Worm (Caenorhabditis elegans) whole organism, mixed stage, embryonic: ENCODE results near the gene C35A5.4.

Experiments
- M03D4.4 ChIP-seq: sonication (generic microtip); optimal IDR thresholded peaks from 2 replicates; lab custom pipeline; 2017; ENCODE audit warnings: mild to moderate bottlenecking, missing genetic modification characterization, missing compliant biosample characterization
- ces-1 ChIP-seq: fragments of 150-350 bp; optimal IDR thresholded peaks from 2 replicates; lab custom pipeline; 2014; ENCODE audit warnings: missing biosample characterization, missing genetic modification reagents, missing genetic modification characterization
- elt-3 ChIP-seq: fragments of 150-350 bp; optimal IDR thresholded peaks from 2 replicates; lab custom pipeline; 2014; ENCODE audit warnings: missing biosample characterization, missing genetic modification characterization
- lsy-2 ChIP-seq: fragments of 150-350 bp; optimal IDR thresholded peaks from 2 replicates; lab custom pipeline; 2014; ENCODE audit warnings: missing biosample characterization, missing genetic modification characterization
- nhr-12 ChIP-seq: fragments of 150-350 bp; optimal IDR thresholded peaks from 2 replicates; lab custom pipeline; 2014; ENCODE audit warnings: missing biosample characterization, missing genetic modification characterization
- nhr-237 ChIP-seq: fragments of 150-350 bp; optimal IDR thresholded peaks from 2 replicates; lab custom pipeline; 2014; ENCODE audit warnings: missing biosample characterization, missing genetic modification characterization
- nhr-28 ChIP-seq: fragments of 150-350 bp; optimal IDR thresholded peaks from 2 replicates; lab custom pipeline; 2014; ENCODE audit warnings: missing biosample characterization, missing genetic modification characterization
- ztf-11 ChIP-seq: fragments of 150-350 bp; optimal IDR thresholded peaks from 2 replicates; lab custom pipeline; 2014; ENCODE audit warnings: missing biosample characterization, missing genetic modification characterization

ce11 chrV:10466607-10467092, 30.2 kb upstream of the C35A5.4 start:
- TF ChIP-seq ces-1 (GFP tag; lab: Kevin White, UChicago) (peak; percentile 90), nhr-28 (tag; lab: Kevin White, UChicago) (peak; percentile 2), elt-3 (peak; percentile 58), nhr-12 (tag; lab: Kevin White, UChicago) (no peak), nhr-237 (tag; lab: Kevin White, UChicago) (peak; percentile 96), M03D4.4 (tag; lab: Kevin White, UChicago) (peak; percentile 69), ztf-11 (peak; percentile 55), lsy-2 (tag; lab: Kevin White, UChicago) (peak; percentile 77)
